Worm (Caenorhabditis elegans) whole organism, L4 larva: ENCODE measurements around the gene sma-5.
A peak's percentile ranks its signal among the peaks of the same experiment; 100 is the strongest.

Source experiments
- dpl-1 ChIP-seq: fragments of 150-350 bp; optimal IDR thresholded peaks from 2 replicates; lab custom pipeline; 2014; ENCODE audit warnings: missing biosample characterization, missing genetic modification reagents, missing genetic modification characterization
- egl-27 ChIP-seq: sonication (generic microtip); optimal IDR thresholded peaks from 3 replicates; lab custom pipeline; 2017; ENCODE audit warnings: missing biosample characterization, missing genetic modification reagents, missing genetic modification characterization
- fkh-10 ChIP-seq: fragments of 150-350 bp; optimal IDR thresholded peaks from 2 replicates; lab custom pipeline; 2014; ENCODE audit warnings: missing biosample characterization, missing genetic modification reagents, missing genetic modification characterization
- hlh-30 ChIP-seq: sonication (generic microtip); optimal IDR thresholded peaks from 2 replicates; lab custom pipeline; 2017; ENCODE audit warnings: antibody characterized with exemption, mild to moderate bottlenecking, missing genetic modification characterization, missing compliant biosample characterization; ENCODE audit not compliant: insufficient read depth
- lin-13 ChIP-seq: fragments of 150-350 bp; optimal IDR thresholded peaks from 2 replicates; lab custom pipeline; 2014; ENCODE audit warnings: missing biosample characterization, missing genetic modification reagents, missing genetic modification characterization
- lin-38 ChIP-seq: fragments of 200-800 bp; sonication (Bioruptor generic); IDR thresholded peaks from 2 replicates; pipeline ENCODE4 v1.3.6; 2022; ENCODE audit warnings: missing genetic modification reagents, missing genetic modification characterization, missing compliant biosample characterization
- madf-9 ChIP-seq: fragments of 200-800 bp; sonication (Bioruptor generic); conservative IDR thresholded peaks from 2 replicates; pipeline ENCODE4 v1.3.6; 2022; ENCODE audit warnings: missing genetic modification reagents, missing genetic modification characterization, missing compliant biosample characterization
- pha-4 ChIP-seq, 2 experiments: fragments of 150-350 bp in 1 of 2; fragments of 200-800 bp in 1 of 2; sonication (Bioruptor generic) in 1 of 2; IDR thresholded peaks in 1 of 2; optimal IDR thresholded peaks in 1 of 2; 2 replicates each; pipeline versions ENCODE4 v1.3.6 to Lab custom; 2014 to 2022; ENCODE audit warnings: missing genetic modification characterization in 2 of 2, missing genetic modification reagents in 2 of 2, missing biosample characterization in 1 of 2, missing compliant biosample characterization in 1 of 2
- unc-62 ChIP-seq, 3 experiments: fragments of 150-350 bp in 1 of 3; sonication (generic microtip); optimal IDR thresholded peaks in 2 of 3; peaks in 1 of 3; 1 replicate in 1 of 3; 2 replicates in 2 of 3; lab custom pipeline; 2014 to 2017; ENCODE audit warnings: missing biosample characterization in 3 of 3, missing genetic modification characterization in 3 of 3, missing genetic modification reagents in 3 of 3, missing genotype in 1 of 3

- TF ChIP-seq dpl-1 (GFP tag; lab: Kevin White, UChicago) (no peak), madf-9 (no peak), unc-62 (GFP tag; optimal IDR thresholded peaks at IDR 0.05 in 1 of 2; lab: Kevin White, UChicago) (peak in 1 of 2 experiments; percentile 95), unc-62 (tag; optimal IDR thresholded peaks at IDR 0.05; lab: Kevin White, UChicago) (no peak), hlh-30 (tag; lab: Kevin White, UChicago) (no peak), pha-4 (GFP tag; IDR thresholded peaks at IDR 0.05; lab: Robert Waterston, UW) (no peak), pha-4 (tag; optimal IDR thresholded peaks at IDR 0.05; lab: Kevin White, UChicago) (no peak), fkh-10 (GFP tag; lab: Kevin White, UChicago) (no peak), egl-27 (tag; lab: Kevin White, UChicago) (no peak), lin-38 (GFP tag; lab: Robert Waterston, UW) (no peak), lin-13 (GFP tag; lab: Kevin White, UChicago) (no peak)
Measured at ce11 chrX:11971323-11971722, 34.0 kb downstream of the sma-5 start.
